Worm (Caenorhabditis elegans): ENCODE results near the gene F09C8.2.

Gene F09C8.2

DNA sequence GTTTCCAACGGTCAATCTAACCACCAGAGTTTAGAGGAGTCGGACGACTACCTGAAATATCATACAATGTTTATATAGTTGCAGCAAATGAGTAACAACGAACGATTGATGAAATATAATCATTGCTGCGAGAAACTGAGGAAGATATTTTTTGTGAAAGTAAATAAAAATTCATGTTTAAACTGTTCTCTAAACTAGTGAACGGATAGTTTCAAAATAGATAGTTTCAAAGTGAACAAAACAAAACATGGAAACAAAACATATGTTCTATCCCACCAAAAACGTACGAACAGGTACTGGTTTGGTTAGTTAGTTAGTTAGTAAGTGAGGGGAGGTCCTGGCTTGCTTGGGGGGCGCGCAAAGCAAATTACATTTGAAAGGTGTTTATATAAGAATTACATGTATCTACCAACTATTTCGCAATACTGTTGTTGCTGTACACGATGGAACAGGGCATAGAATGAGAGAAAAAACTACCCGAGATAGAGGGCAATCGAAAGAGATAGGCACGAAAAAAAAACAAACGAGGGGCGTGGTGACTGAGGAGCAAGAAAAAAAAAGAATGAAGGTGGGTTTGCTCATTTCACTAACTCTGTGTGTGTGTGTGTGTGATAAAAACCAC, at the start of gene F09C8.2:
TSS of gene F09C8.2 (minus strand) at position 51 of the 622 bp plus-strand sequence.
- TF ChIP-seq unc-62 (GFP tag; optimal IDR thresholded peaks at IDR 0.05), result no peak

DNA sequence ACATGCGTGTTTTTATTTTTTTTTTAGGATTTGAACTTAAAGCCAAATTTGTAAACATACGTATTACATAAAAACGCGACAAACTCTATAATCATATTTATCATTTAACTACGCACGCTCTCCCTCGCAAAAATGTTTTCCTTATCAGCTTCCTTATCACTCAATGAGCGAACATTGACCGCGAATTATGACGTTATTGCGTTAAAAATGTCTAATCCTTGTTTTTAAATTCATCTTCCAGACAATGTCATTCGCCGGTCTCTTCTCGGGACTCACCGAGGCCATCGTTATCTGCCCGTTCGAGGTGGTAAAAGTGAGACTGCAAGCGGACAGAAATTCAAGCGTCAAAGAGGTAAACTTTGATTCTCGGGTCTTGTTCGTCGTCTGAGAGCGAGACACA, 45.8 kb upstream of the F09C8.2 start:
- TF ChIP-seq unc-62 (GFP tag; optimal IDR thresholded peaks at IDR 0.05), result no peak

DNA sequence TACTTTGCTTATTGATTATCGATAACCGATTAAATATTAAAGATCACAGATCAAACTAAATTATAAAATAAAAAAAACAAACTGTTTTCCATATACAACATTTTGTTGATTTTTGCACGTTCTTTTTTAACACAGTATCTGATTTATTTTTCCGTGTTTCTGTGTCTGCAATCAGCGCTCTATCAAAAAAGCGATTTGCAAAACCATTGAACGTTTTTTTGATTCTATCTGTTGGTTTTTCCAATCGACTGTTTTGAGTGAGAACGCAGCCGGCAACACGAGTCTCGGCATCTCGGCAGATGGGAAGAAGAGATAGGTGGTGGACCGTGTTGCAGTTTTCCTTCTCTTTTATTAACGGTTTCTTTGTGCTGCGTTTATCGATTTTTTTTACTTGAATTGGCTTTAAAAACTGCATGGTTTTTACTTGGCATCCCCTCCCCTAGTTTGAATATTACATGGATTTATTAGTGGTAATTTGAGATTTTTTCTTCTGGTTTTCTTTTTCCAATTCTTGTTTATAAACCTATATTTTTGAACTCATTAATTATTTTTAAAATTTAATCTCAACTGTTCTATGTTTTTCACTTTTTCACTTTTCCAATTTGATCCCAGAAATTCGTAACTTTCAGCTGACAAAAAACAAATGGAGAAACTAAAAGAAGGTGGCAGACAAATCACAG, 42.5 kb upstream of the F09C8.2 start, which contains the start of gene slc-25A21:
TSS of gene slc-25A21 (plus strand) at position 630 of the 680 bp plus-strand sequence.
- no peak for TF ChIP-seq unc-62 (GFP tag; optimal IDR thresholded peaks at IDR 0.05)

DNA sequence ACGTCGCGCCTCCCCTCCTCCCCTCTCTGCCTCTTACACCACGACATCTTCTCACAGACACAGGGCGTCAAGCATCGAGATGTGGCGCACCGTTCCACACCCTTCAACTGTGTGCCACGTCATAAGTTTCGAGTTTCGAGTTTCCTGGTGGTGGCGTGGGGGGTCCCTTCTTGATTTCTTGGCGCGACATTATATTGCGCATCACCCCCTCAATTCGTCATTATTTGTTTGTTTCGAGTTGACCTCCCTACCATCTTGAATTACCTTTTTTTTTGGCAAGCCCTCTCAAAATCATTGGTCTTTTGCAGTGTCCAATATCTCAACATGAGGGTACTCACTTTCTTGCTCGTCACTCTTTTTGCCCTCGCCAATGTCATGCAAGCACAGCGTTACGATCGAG, 37.2 kb upstream of the F09C8.2 start, which contains the start of gene nlp-67:
TSS of gene nlp-67 (plus strand) at position 301 of the 400 bp plus-strand sequence.
- TF ChIP-seq unc-62 (GFP tag; optimal IDR thresholded peaks at IDR 0.05), result no peak

DNA sequence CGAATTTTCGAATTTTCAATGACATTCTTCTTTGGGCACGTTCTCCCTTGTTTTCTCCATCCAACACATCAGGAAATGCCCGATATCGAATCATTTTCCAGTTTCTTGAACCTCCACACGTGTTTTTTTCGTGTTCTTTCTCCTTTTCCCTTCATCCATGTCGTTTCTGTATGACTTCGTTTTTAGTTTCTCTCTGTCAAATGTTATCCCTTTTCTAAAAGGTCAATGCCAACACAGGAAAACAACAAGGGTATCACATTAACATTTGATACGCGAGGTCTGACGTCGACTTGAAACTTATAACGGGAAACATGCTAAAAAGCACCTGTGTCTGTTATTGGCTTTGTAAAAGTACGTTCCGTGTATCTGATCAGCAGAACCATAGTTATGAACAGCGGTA, 26.0 kb upstream of the F09C8.2 start:
- no peak for TF ChIP-seq unc-62 (GFP tag; optimal IDR thresholded peaks at IDR 0.05)

DNA sequence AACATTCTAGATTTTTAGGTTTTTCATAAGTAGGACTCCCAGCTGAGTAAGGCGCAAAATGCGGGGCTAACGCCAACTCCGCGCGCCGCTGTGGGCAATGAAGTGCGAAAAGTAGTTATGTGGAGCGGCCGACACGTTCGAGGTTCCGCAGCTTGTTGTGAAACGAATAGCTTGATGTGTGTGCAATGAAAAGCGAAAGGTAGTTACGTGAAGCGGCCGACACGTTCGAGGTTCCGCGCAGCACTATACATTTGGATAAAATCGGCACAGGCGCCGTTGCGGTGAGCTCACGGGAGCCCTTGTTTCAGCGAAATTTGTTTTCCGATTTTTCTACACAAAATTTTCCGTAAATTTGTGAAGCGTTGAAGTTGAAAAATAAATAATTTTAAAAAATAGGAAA, 20.2 kb upstream of the F09C8.2 start:
- no peak for TF ChIP-seq unc-62 (GFP tag; optimal IDR thresholded peaks at IDR 0.05)

DNA sequence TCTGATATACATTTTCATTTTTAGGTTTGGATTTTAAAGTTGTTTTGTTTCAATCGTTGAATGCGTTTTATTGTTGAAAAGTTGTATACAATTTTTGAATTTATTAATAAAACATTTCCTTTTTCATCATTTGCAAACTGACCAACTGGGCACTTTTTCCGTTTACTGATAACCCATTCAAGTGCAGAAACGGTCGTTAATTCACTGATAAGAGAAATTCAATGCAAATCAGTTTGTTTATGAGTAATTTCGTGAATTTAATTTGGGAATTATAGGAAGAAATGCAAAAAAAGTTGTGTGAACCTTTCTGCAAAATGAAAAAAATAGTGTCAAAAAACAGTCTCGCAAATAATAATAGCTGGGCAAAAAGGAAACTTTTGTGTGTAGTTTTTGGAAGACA, 19.7 kb upstream of the F09C8.2 start:
- no peak for TF ChIP-seq unc-62 (GFP tag; optimal IDR thresholded peaks at IDR 0.05)

DNA sequence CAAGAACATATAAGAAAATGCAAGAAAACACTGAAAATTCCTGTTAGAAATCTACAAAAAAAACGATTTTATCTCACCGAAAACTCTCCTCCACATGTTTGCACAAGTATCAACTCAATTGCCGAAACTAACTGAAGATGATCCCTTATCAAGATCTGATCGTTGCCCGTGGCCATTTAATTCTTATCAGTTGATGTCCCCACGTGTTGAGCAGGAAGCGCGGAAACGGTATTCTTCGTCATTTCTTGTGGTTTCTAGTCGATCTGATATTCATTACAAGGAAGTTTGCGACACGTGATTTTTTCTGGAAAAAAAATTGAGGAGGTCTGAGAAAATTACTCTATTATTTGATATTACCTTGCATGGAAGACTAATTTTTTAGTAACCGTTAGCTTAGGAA, 16.6 kb upstream of the F09C8.2 start, which contains the start of gene F09C8.1:
TSS of gene F09C8.1 (minus strand) at position 123 of the 400 bp plus-strand sequence.
- no peak for TF ChIP-seq unc-62 (GFP tag; optimal IDR thresholded peaks at IDR 0.05)

DNA sequence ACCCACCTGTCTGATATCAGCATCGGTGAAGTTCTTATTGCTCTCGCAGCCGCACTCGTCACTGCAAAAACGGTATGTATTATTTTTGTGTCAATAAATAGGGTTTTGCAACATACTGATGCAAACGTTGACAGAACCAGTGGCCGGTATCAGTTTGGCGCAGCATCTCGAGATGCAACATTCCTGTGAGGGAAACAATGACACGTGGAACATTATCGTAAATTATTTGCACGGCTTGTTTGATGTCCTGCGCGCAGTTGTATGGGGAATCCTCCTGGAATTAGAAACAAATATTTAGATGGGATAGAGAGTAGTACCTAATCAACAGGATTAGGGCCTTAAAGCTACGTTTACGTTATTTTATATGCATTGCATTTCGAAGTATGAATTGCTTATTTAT, 14.1 kb upstream of the F09C8.2 start:
- no peak for TF ChIP-seq unc-62 (GFP tag; optimal IDR thresholded peaks at IDR 0.05)

DNA sequence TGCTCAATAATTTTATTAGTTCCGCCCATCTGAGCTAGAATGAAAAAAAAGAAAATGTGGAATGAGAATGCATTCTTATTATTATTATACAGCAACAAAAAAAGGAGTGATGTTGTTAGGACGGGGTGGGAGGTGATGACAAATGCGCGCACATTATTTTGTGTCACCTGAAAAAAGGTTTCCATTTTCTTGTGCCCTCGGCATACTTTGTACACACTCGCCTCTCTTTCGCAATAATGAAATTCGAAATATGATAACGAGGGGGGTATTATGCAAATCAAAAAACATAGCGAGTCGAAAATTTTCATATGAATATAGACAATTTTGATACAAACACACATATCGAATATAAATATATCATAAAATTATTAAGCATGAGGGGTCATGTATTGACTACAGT, 12.5 kb upstream of the F09C8.2 start:
- no peak for TF ChIP-seq unc-62 (GFP tag; optimal IDR thresholded peaks at IDR 0.05)

DNA sequence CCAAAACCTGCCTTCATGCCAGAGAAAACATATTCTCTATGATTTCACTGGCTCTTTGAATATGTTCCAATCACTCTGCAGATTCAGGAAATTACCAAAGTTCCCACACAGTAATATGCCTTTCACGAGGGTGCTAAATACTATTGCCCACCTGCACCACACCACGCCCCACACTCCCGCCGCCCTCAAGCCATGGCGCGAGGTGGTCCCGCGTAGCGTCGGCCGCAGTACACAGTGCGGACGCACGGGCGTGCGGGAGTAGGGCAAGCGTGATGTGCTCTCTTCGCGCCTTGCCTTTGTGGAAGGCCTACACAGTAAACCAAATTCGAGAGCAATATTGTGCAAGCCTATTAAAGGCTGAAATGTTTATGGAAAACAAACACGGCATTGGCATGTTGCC, 10.7 kb upstream of the F09C8.2 start:
- no peak for TF ChIP-seq unc-62 (GFP tag; optimal IDR thresholded peaks at IDR 0.05)

DNA sequence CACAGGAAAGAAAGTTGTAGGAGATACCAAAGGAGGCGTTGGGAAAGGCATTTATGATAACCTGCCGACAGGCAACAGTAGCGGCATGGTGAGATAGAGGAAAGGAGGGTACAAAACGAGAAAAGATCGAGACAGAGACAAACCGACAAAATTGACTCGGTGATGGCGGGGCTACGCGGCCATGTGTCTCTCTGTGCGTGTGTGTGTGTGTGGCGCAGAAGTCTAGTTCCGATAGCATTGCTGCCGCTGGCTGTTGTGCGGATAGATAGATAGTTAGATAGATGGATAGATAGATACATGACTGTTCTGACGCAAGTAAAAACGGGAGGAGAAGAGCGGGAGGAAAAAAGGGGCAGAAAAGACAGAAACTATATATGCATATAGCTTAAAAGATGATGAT, 10.1 kb upstream of the F09C8.2 start:
- TF ChIP-seq unc-62 (GFP tag; optimal IDR thresholded peaks at IDR 0.05), result no peak

DNA sequence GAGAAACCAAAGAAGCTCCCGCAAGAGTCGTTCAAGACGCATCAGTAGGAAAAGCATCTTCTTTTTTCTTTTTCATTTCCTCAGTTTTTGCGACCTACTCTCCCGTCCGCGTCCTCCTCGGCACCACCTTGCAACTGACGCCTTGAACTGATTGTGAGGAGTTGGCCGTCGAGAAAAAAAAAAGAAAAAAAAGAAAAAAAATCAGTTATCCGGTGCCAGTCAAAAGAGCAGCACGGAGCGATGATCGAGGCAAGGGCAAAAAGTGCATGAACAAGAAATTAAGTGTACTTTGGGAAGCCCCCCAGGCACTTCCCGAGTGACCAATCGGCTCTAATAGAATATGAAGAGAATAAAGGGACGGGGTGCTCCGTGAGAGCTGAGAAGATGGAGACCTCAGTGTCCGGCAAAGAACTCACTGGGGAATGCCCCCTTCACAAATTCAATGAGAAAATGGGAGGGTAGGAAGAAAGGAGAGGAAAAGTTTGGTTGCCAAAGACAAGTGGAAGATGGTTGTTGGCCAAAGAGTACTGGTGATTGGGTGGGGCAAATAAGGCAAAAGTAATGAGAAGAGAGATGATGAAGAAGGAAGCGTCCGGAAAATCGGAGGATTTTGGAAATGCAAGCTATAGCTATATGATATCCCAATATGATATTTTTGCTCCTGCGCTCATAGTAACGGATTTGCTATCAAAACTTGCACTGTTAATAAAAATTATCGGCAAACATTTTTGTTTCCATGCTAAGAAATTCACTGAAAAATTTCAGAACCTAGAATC, 8.6 kb upstream of the F09C8.2 start:
- no peak for TF ChIP-seq unc-62 (GFP tag; optimal IDR thresholded peaks at IDR 0.05)

DNA sequence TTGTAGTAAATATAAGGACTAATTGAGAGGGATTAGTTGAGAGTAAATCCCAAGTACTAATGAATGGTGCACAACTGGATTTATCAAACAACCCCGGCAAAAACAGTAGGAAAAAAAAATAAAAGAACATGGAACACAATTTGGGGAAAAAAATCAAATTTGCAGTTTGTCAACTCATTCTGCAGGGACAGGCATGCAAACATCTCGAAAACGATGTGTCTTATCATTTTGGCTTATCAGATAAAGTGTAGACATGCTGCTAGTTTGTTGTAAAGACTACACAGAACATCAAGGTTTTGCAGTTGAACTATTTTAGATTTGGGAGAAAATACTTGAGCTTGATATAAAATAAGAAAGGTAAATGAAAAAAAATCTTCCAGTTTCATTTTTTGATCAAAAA, 6.9 kb upstream of the F09C8.2 start:
- TF ChIP-seq unc-62 (GFP tag; optimal IDR thresholded peaks at IDR 0.05), result no peak

DNA sequence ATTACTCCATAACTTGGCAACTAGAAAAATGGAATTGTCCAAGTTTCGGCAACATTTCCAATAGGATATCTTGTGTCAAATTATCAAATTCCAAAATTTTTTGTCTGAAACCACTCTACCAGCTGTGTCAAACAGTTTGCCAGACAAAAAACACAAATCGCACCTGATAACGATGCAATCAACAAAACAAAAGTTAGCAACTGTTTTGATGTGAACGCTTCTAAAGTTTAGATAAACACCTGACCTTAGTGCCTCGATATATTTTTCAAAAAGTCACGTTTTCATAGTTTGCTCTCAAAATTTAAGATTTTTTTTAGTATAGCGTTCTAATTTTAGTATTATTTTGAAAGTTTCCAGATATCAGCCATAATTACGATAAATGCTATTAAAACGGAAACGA, 4.5 kb upstream of the F09C8.2 start:
- no peak for TF ChIP-seq unc-62 (GFP tag; optimal IDR thresholded peaks at IDR 0.05)

DNA sequence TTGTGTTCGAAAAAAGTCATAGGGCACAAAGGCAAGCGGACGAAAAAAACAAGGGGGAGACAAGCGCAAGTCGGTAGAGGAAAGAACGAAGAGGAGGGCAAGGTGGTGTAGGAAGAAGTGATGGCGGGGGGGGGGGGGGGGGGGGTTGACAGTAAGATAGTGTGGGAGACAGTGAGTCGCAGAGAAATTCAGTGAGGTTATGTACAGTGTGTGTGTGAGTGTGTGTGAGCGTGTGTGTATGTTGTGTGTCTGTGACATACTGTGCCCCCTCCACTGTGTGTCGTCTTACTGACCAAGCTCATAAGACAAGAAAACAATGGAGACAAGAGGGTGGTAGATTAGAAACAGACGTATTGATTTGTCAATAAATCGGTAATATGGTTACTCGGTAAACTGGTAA, 3.3 kb upstream of the F09C8.2 start:
- TF ChIP-seq unc-62 (GFP tag; optimal IDR thresholded peaks at IDR 0.05), result no peak

Measured in whole organism, dauer.